Worm (Caenorhabditis elegans) whole organism, L4 larva: Measurements from ENCODE around the gene F35H8.2.

ENCODE experiments used
- Y105C5A.15 ChIP-seq: fragments of 200-800 bp; sonication (Bioruptor generic); IDR thresholded peaks from 2 replicates; pipeline ENCODE4 v1.3.6; 2022; ENCODE audit warnings: missing genetic modification characterization, missing compliant biosample characterization
- ama-1 ChIP-seq: fragments of 150-350 bp; optimal IDR thresholded peaks from 2 replicates; lab custom pipeline; 2014; ENCODE audit warnings: inconsistent platforms, mixed read lengths
- daf-12 ChIP-seq: fragments of 150-350 bp; optimal IDR thresholded peaks from 2 replicates; lab custom pipeline; 2014; ENCODE audit warnings: missing biosample characterization, missing genetic modification reagents, missing genetic modification characterization
- nhr-25 ChIP-seq: sonication (generic microtip); optimal IDR thresholded peaks from 2 replicates; lab custom pipeline; 2017; ENCODE audit warnings: missing genetic modification characterization, mild to moderate bottlenecking, missing compliant biosample characterization, antibody characterized with exemption, moderate library complexity, borderline replicate concordance; ENCODE audit not compliant: insufficient read depth
- nhr-28 ChIP-seq: fragments of 150-350 bp; optimal IDR thresholded peaks from 2 replicates; lab custom pipeline; 2014; ENCODE audit warnings: missing biosample characterization, missing genetic modification characterization
- zag-1 ChIP-seq: fragments of 150-350 bp; optimal IDR thresholded peaks from 2 replicates; lab custom pipeline; 2014; ENCODE audit warnings: missing biosample characterization, missing genetic modification characterization

- no peak for TF ChIP-seq ama-1 (lab: Kevin White, UChicago)
- TF ChIP-seq daf-12 (tag; lab: Kevin White, UChicago), result no peak
- peak; percentile 29 for TF ChIP-seq nhr-28 (tag; lab: Kevin White, UChicago)
- peak; percentile 79; the same call in 1 of the 2 replicates for TF ChIP-seq Y105C5A.15 (GFP tag; lab: Robert Waterston, UW)
- TF ChIP-seq zag-1, result no peak
- no peak for TF ChIP-seq nhr-25 (tag; lab: Kevin White, UChicago)
Measured at ce11 chrII:9566045-9566444, 10.7 kb downstream of the F35H8.2 start.
